Fruit fly (Drosophila melanogaster) whole organism, embryonic: Measurements from ENCODE around the gene Adgf-B.

Source experiments
- ATbp ChIP-seq: fragments of 200-800 bp; sonication (Bioruptor generic); optimal IDR thresholded peaks from 2 replicates; lab custom pipeline; 2017; ENCODE audit warnings: missing biosample characterization, mild to moderate bottlenecking, missing genetic modification characterization, missing genetic modification reagents
- Antp ChIP-seq: fragments of 200-800 bp; sonication (Bioruptor generic); optimal IDR thresholded peaks from 3 replicates; lab custom pipeline; 2016; ENCODE audit warnings: missing biosample characterization, missing genetic modification characterization
- B-H1 ChIP-seq: fragments of 200-800 bp; sonication (Bioruptor generic); IDR thresholded peaks from 3 replicates; pipeline ENCODE4 v1.3.6; 2022; ENCODE audit warnings: missing biosample characterization, missing genetic modification characterization
- BEAF-32 ChIP-seq: fragments of 200-800 bp; sonication (Bioruptor generic); optimal IDR thresholded peaks from 3 replicates; lab custom pipeline; 2017; ENCODE audit warnings: missing biosample characterization, missing genetic modification characterization, mild to moderate bottlenecking, moderate library complexity, missing genetic modification reagents
- Blimp-1 ChIP-seq: fragments of 200-800 bp; sonication (Bioruptor generic); optimal IDR thresholded peaks from 3 replicates; lab custom pipeline; 2018; ENCODE audit warnings: missing biosample characterization, missing genetic modification characterization, mild to moderate bottlenecking, moderate library complexity, missing genetic modification reagents
- CG10431 ChIP-seq: fragments of 200-800 bp; sonication (Bioruptor generic); optimal IDR thresholded peaks from 3 replicates; lab custom pipeline; 2018; ENCODE audit warnings: missing biosample characterization, mild to moderate bottlenecking, missing genetic modification characterization
- CG10979 ChIP-seq: fragments of 200-800 bp; sonication (Bioruptor generic); optimal IDR thresholded peaks from 2 replicates; lab custom pipeline; 2018; ENCODE audit warnings: missing biosample characterization, mild to moderate bottlenecking, missing genetic modification characterization, moderate library complexity
- CG11695 ChIP-seq: fragments of 200-800 bp; sonication (Bioruptor generic); IDR thresholded peaks from 3 replicates; pipeline ENCODE4 v1.3.6; 2022; ENCODE audit warnings: missing biosample characterization, missing genetic modification characterization
- CG12391 ChIP-seq: fragments of 200-800 bp; sonication (Bioruptor generic); optimal IDR thresholded peaks from 3 replicates; lab custom pipeline; 2018; ENCODE audit warnings: missing biosample characterization, mild to moderate bottlenecking, missing genetic modification characterization, moderate library complexity
- CG14050 ChIP-seq: fragments of 200-800 bp; sonication (Bioruptor generic); IDR thresholded peaks from 3 replicates; pipeline ENCODE4 v1.3.6; 2022; ENCODE audit warnings: missing biosample characterization, missing genetic modification characterization
- CG1602 ChIP-seq: fragments of 200-800 bp; sonication (Bioruptor generic); optimal IDR thresholded peaks from 3 replicates; lab custom pipeline; 2016; ENCODE audit warnings: missing biosample characterization, missing genetic modification characterization
- CG17829 ChIP-seq: fragments of 200-800 bp; optimal IDR thresholded peaks from 2 replicates; lab custom pipeline; 2019; ENCODE audit warnings: missing biosample characterization, mild to moderate bottlenecking, missing genetic modification characterization, moderate library complexity
- CG18011 ChIP-seq: fragments of 200-800 bp; sonication (Bioruptor generic); optimal IDR thresholded peaks from 2 replicates; lab custom pipeline; 2017; ENCODE audit warnings: missing biosample characterization, missing genetic modification characterization, mild to moderate bottlenecking, moderate library complexity, missing genotype
- CG2712 ChIP-seq: fragments of 200-800 bp; optimal IDR thresholded peaks from 3 replicates; lab custom pipeline; 2019; ENCODE audit warnings: missing biosample characterization, mild to moderate bottlenecking, missing genetic modification characterization, moderate library complexity
- CG30403 ChIP-seq: fragments of 200-800 bp; sonication (Bioruptor generic); optimal IDR thresholded peaks from 3 replicates; lab custom pipeline; 2016; ENCODE audit warnings: missing biosample characterization, missing genetic modification characterization
- CG42726 ChIP-seq: fragments of 200-800 bp; sonication (Bioruptor generic); IDR thresholded peaks from 2 replicates; pipeline ENCODE4 v1.3.6; 2022; ENCODE audit warnings: missing biosample characterization, missing genetic modification characterization; ENCODE audit not compliant: partially characterized antibody
- CG6175 ChIP-seq: fragments of 200-800 bp; sonication (Bioruptor generic); IDR thresholded peaks from 3 replicates; pipeline ENCODE4 v1.3.6; 2022; ENCODE audit warnings: missing biosample characterization, missing genetic modification characterization
- CG7271 ChIP-seq: fragments of 200-800 bp; sonication (Bioruptor generic); optimal IDR thresholded peaks from 2 replicates; lab custom pipeline; 2018; ENCODE audit warnings: missing biosample characterization, mild to moderate bottlenecking, missing genetic modification characterization, moderate library complexity
- CG7556 ChIP-seq: fragments of 200-800 bp; sonication (Bioruptor generic); optimal IDR thresholded peaks from 2 replicates; lab custom pipeline; 2017; ENCODE audit warnings: missing biosample characterization, mild to moderate bottlenecking, missing genetic modification characterization
- CG7987 ChIP-seq: fragments of 200-800 bp; sonication (Bioruptor generic); optimal IDR thresholded peaks from 2 replicates; lab custom pipeline; 2018; ENCODE audit warnings: missing biosample characterization, mild to moderate bottlenecking, missing genetic modification characterization, moderate library complexity
- CG9876 ChIP-seq: fragments of 200-800 bp; sonication (Bioruptor generic); optimal IDR thresholded peaks from 2 replicates; lab custom pipeline; 2016; ENCODE audit warnings: missing biosample characterization, missing genetic modification characterization
- Chrac-16 ChIP-seq: fragments of 200-800 bp; sonication (Bioruptor generic); optimal IDR thresholded peaks from 3 replicates; lab custom pipeline; 2016; ENCODE audit warnings: missing biosample characterization, missing genetic modification characterization
- H2.0 ChIP-seq: fragments of 200-800 bp; sonication (Bioruptor generic); IDR thresholded peaks from 2 replicates; pipeline ENCODE4 v1.3.6; 2022; ENCODE audit warnings: missing biosample characterization, missing genetic modification characterization
- HLH4C ChIP-seq: fragments of 200-800 bp; sonication (Bioruptor generic); IDR thresholded peaks from 3 replicates; pipeline ENCODE4 v1.3.6; 2022; ENCODE audit warnings: missing biosample characterization, missing genetic modification characterization; ENCODE audit not compliant: partially characterized antibody
- MESR4 ChIP-seq: fragments of 200-800 bp; sonication (Bioruptor generic); optimal IDR thresholded peaks from 2 replicates; lab custom pipeline; 2018; ENCODE audit warnings: missing biosample characterization, mild to moderate bottlenecking, missing genetic modification characterization, moderate library complexity
- Mad ChIP-seq: fragments of 200-800 bp; sonication (Bioruptor generic); optimal IDR thresholded peaks from 2 replicates; lab custom pipeline; 2016; ENCODE audit warnings: missing biosample characterization, missing genetic modification characterization
- Max ChIP-seq: fragments of 200-800 bp; sonication (Bioruptor generic); optimal IDR thresholded peaks from 2 replicates; lab custom pipeline; 2016; ENCODE audit warnings: missing biosample characterization, mild to moderate bottlenecking, missing genetic modification characterization
- Mrtf ChIP-seq: fragments of 200-800 bp; sonication (Bioruptor generic); IDR thresholded peaks from 3 replicates; pipeline ENCODE4 v1.3.6; 2022; ENCODE audit warnings: missing biosample characterization, missing genetic modification characterization
- Nf-YB ChIP-seq: fragments of 200-800 bp; sonication (Bioruptor generic); optimal IDR thresholded peaks from 3 replicates; lab custom pipeline; 2019; ENCODE audit warnings: missing biosample characterization, mild to moderate bottlenecking, missing genetic modification characterization, moderate library complexity
- ab ChIP-seq: fragments of 200-800 bp; sonication (Bioruptor generic); optimal IDR thresholded peaks from 2 replicates; lab custom pipeline; 2016; ENCODE audit warnings: missing biosample characterization, missing genetic modification characterization
- chn ChIP-seq: fragments of 200-800 bp; sonication (Bioruptor generic); optimal IDR thresholded peaks from 2 replicates; lab custom pipeline; 2016; ENCODE audit warnings: missing biosample characterization, missing genetic modification characterization
- cwo ChIP-seq: fragments of 200-800 bp; sonication (Bioruptor generic); optimal IDR thresholded peaks from 3 replicates; lab custom pipeline; 2017; ENCODE audit warnings: missing biosample characterization, missing genetic modification characterization, mild to moderate bottlenecking, moderate library complexity, missing genetic modification reagents
- dati ChIP-seq: fragments of 200-800 bp; sonication (Bioruptor generic); IDR thresholded peaks from 2 replicates; pipeline ENCODE4 v1.3.6; 2022; ENCODE audit warnings: missing biosample characterization, missing genetic modification characterization
- dmrt11E ChIP-seq: fragments of 200-800 bp; sonication (Bioruptor generic); optimal IDR thresholded peaks from 3 replicates; lab custom pipeline; 2018; ENCODE audit warnings: missing biosample characterization, mild to moderate bottlenecking, missing genetic modification characterization, moderate library complexity
- ewg ChIP-seq: fragments of 200-800 bp; sonication (Bioruptor generic); optimal IDR thresholded peaks from 3 replicates; lab custom pipeline; 2017; ENCODE audit warnings: mild to moderate bottlenecking, missing biosample characterization, missing genetic modification reagents, missing genetic modification characterization
- exex ChIP-seq: fragments of 200-800 bp; sonication (Bioruptor generic); optimal IDR thresholded peaks from 4 replicates; lab custom pipeline; 2018; ENCODE audit warnings: missing biosample characterization, mild to moderate bottlenecking, missing genetic modification characterization, moderate library complexity
- fd96Cb ChIP-seq: fragments of 200-800 bp; sonication (Bioruptor generic); optimal IDR thresholded peaks from 2 replicates; lab custom pipeline; 2018; ENCODE audit warnings: missing biosample characterization, mild to moderate bottlenecking, missing genetic modification characterization, moderate library complexity
- gcm ChIP-seq: fragments of 200-800 bp; sonication (Bioruptor generic); optimal IDR thresholded peaks from 2 replicates; lab custom pipeline; 2019; ENCODE audit warnings: missing biosample characterization, mild to moderate bottlenecking, missing genetic modification characterization, moderate library complexity
- gfzf ChIP-seq: fragments of 200-800 bp; sonication (Bioruptor generic); optimal IDR thresholded peaks from 2 replicates; lab custom pipeline; 2016; ENCODE audit warnings: missing biosample characterization, mild to moderate bottlenecking, missing genetic modification characterization, moderate library complexity
- gt ChIP-seq: fragments of 200-800 bp; sonication (Bioruptor generic); IDR thresholded peaks from 2 replicates; pipeline ENCODE4 v1.3.6; 2022; ENCODE audit warnings: missing biosample characterization, missing genetic modification characterization
- hth ChIP-seq: fragments of >200 bp; optimal IDR thresholded peaks from 2 replicates; lab custom pipeline; 2017; ENCODE audit warnings: inconsistent platforms
- lilli ChIP-seq: fragments of 200-800 bp; sonication (Bioruptor generic); optimal IDR thresholded peaks from 3 replicates; lab custom pipeline; 2016; ENCODE audit warnings: missing biosample characterization, missing genetic modification characterization
- odd ChIP-seq: fragments of 200-800 bp; sonication (Bioruptor generic); optimal IDR thresholded peaks from 2 replicates; lab custom pipeline; 2017; ENCODE audit warnings: missing biosample characterization, mild to moderate bottlenecking, missing genetic modification characterization
- ranshi ChIP-seq: fragments of 200-800 bp; sonication (Bioruptor generic); IDR thresholded peaks from 2 replicates; pipeline ENCODE4 v1.3.6; 2022; ENCODE audit warnings: missing biosample characterization, missing genetic modification characterization
- so ChIP-seq: fragments of 200-800 bp; sonication (Bioruptor generic); IDR thresholded peaks from 3 replicates; pipeline ENCODE4 v1.3.6; 2022; ENCODE audit warnings: missing biosample characterization, missing genetic modification characterization
- sug ChIP-seq: fragments of 200-800 bp; optimal IDR thresholded peaks from 2 replicates; lab custom pipeline; 2019; ENCODE audit warnings: missing biosample characterization, mild to moderate bottlenecking, missing genetic modification characterization, moderate library complexity
- vfl ChIP-seq: fragments of 200-800 bp; sonication (Bioruptor generic); optimal IDR thresholded peaks from 2 replicates; lab custom pipeline; 2016; ENCODE audit warnings: missing biosample characterization, missing genetic modification characterization
- vnd ChIP-seq: fragments of 200-800 bp; sonication (Bioruptor generic); IDR thresholded peaks from 3 replicates; pipeline ENCODE4 v1.3.6; 2022; ENCODE audit warnings: missing biosample characterization, missing genetic modification characterization; ENCODE audit not compliant: partially characterized antibody

Adgf-B gene

dm6 chr3L:17754285-17754684, 3.9 kb upstream of the Adgf-B start (continued):
- TF ChIP-seq CG7987 (GFP tag; lab: Kevin White, UChicago), result peak; percentile 40
- no peak for TF ChIP-seq CG11695 (GFP tag; lab: Robert Waterston, UW)
- no peak for TF ChIP-seq CG18011 (GFP tag; lab: Kevin White, UChicago)
- no peak for TF ChIP-seq CG6175 (GFP tag; lab: Robert Waterston, UW)
- TF ChIP-seq Mad (GFP tag; lab: Kevin White, UChicago), result no peak
- TF ChIP-seq chn (GFP tag; lab: Kevin White, UChicago), result no peak
- TF ChIP-seq Antp (GFP tag; lab: Kevin White, UChicago), result no peak
- TF ChIP-seq Max, result no peak
- no peak for TF ChIP-seq CG42726
- TF ChIP-seq MESR4 (GFP tag; lab: Kevin White, UChicago), result no peak
- no peak for TF ChIP-seq CG14050 (GFP tag; lab: Robert Waterston, UW)
- TF ChIP-seq CG12391 (tag; lab: Kevin White, UChicago), result no peak
- TF ChIP-seq CG9876 (GFP tag; lab: Kevin White, UChicago), result no peak
- no peak for TF ChIP-seq dati (GFP tag; lab: Robert Waterston, UW)
- no peak for TF ChIP-seq ewg (GFP tag; lab: Kevin White, UChicago)
- TF ChIP-seq ATbp, result no peak
- no peak for TF ChIP-seq CG30403

- TF ChIP-seq Blimp-1, result no peak
- TF ChIP-seq gt, result no peak
- TF ChIP-seq fd96Cb (tag; lab: Kevin White, UChicago), result no peak
- TF ChIP-seq CG7271 (tag; lab: Kevin White, UChicago), result no peak
- TF ChIP-seq ab (GFP tag; lab: Kevin White, UChicago), result no peak
- TF ChIP-seq CG1602 (GFP tag; lab: Kevin White, UChicago), result no peak
- no peak for TF ChIP-seq CG17829 (tag; lab: Kevin White, UChicago)
- TF ChIP-seq B-H1 (GFP tag; lab: Robert Waterston, UW), result no peak
- no peak for TF ChIP-seq CG42726
- no peak for TF ChIP-seq ranshi (GFP tag; lab: Robert Waterston, UW)
- no peak for TF ChIP-seq CG9876 (GFP tag; lab: Kevin White, UChicago)
- no peak for TF ChIP-seq so (GFP tag; lab: Robert Waterston, UW)
- TF ChIP-seq, all 482 proteins: peak for 0
Measured at dm6 chr3L:17746760-17747159, 3.6 kb downstream of the Adgf-B start, which contains the start of gene CG6034. Gene CG6034, minus strand, starts transcription at chr3L:17746860.

dm6 chr3L:17742531-17742930, 7.9 kb downstream of the Adgf-B start:
- TF ChIP-seq cwo (GFP tag; lab: Kevin White, UChicago) (peak; percentile 77), sug (peak; percentile 70), Blimp-1 (no peak), exex (peak; percentile 86)

- TF ChIP-seq gfzf (GFP tag; lab: Kevin White, UChicago), result no peak
- no peak for TF ChIP-seq dmrt11E
- no peak for TF ChIP-seq vnd (GFP tag; lab: Robert Waterston, UW)
- TF ChIP-seq H2.0 (GFP tag; lab: Robert Waterston, UW), result no peak
- TF ChIP-seq CG10431 (GFP tag; lab: Kevin White, UChicago), result no peak
- no peak for TF ChIP-seq hth (lab: Kevin White, UChicago)
- no peak for TF ChIP-seq ab (GFP tag; lab: Kevin White, UChicago)
- no peak for TF ChIP-seq CG7556 (GFP tag; lab: Kevin White, UChicago)
- no peak for TF ChIP-seq HLH4C (GFP tag; lab: Robert Waterston, UW)
- TF ChIP-seq CG10979 (tag; lab: Kevin White, UChicago), result no peak
- TF ChIP-seq Mrtf (GFP tag; lab: Robert Waterston, UW), result no peak
- no peak for TF ChIP-seq BEAF-32 (GFP tag; lab: Kevin White, UChicago)
- TF ChIP-seq Chrac-16 (GFP tag; lab: Kevin White, UChicago), result no peak
- no peak for TF ChIP-seq Nf-YB (GFP tag; lab: Kevin White, UChicago)
- TF ChIP-seq odd (GFP tag; lab: Kevin White, UChicago), result peak; percentile 45
- TF ChIP-seq CG2712 (tag; lab: Kevin White, UChicago), result no peak
- no peak for TF ChIP-seq gcm
- TF ChIP-seq lilli, result no peak
- TF ChIP-seq vfl, result no peak
Measured at dm6 chr3L:17740471-17740870, 9.9 kb downstream of the Adgf-B start, which contains the start of gene CG7460. Gene CG7460, plus strand, starts transcription at chr3L:17740540.
